Fruit fly (Drosophila melanogaster) whole organism, embryonic: ENCODE data around the gene CG31100.

Experiments used
- CG11504 ChIP-seq: fragments of 200-800 bp; sonication (Bioruptor generic); optimal IDR thresholded peaks from 3 replicates; lab custom pipeline; 2019; ENCODE audit warnings: missing biosample characterization, mild to moderate bottlenecking, missing genetic modification characterization, moderate library complexity
- CG4282 ChIP-seq: fragments of 200-800 bp; sonication (Bioruptor generic); optimal IDR thresholded peaks from 2 replicates; lab custom pipeline; 2016; ENCODE audit warnings: missing biosample characterization, missing genetic modification characterization
- cad ChIP-seq: fragments of >200 bp; optimal IDR thresholded peaks from 2 replicates; lab custom pipeline; 2017; ENCODE audit warnings: missing biosample characterization, missing genetic modification characterization
- esg ChIP-seq: fragments of 200-800 bp; sonication (Bioruptor generic); conservative IDR thresholded peaks from 2 replicates; pipeline ENCODE4 v1.3.6; 2022; ENCODE audit warnings: missing biosample characterization, missing genetic modification characterization
- exex ChIP-seq: fragments of 200-800 bp; sonication (Bioruptor generic); optimal IDR thresholded peaks from 4 replicates; lab custom pipeline; 2018; ENCODE audit warnings: missing biosample characterization, mild to moderate bottlenecking, missing genetic modification characterization, moderate library complexity

DNA sequence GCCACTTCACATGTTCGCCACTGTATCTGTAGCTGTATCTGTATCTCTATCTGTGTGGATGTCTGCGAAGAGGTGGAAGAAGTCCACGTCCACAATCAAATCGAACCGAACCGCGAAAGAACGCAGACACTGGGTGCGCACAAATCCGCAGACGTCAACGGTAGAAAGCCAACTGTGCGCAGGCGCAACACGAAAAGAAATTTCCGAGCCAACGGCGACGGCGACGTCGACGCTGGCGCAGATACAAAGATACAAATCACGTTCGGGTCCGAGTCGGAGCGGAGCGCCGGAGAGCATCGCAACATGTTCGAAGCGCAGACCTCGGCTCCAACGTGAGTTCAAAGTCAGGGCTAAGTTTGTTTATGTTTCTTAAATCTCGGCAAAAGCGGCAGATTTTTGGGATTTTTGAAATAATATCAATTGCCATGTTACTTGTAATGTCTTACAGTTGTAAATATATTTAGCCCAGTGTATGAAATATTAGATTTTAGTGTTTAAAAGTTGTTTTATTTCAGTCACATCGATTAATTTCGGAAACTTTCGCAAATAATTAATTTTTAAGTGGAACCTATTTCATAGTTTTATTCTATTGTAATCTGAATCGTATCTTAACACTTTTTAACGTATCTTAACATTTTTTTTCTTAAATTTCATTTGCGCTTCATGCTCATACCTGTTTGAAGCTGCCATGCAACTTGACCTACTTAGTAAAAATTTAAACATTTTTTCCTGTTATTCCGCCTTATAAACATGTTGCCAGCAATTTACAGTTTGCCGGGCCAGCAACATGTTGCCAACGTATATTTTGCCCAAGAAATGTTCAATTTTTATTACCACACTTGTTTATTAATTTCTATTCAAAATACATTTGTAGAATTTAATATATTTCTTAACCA is 40.3 kb downstream of the CG31100 start, which contains the start of gene ich:
- TF ChIP-seq CG4282 (GFP tag; lab: Kevin White, UChicago) = no peak
- no peak for TF ChIP-seq cad (GFP tag; lab: Kevin White, UChicago)
- peak; percentile 97 for TF ChIP-seq CG11504 (tag; lab: Kevin White, UChicago)
- no peak for TF ChIP-seq exex (tag; lab: Kevin White, UChicago)
- TF ChIP-seq esg (GFP tag; lab: Robert Waterston, UW) = no peak
